Fruit fly (Drosophila melanogaster) whole organism, adult: Measurements from ENCODE around the gene CG18641.

Experiments used
- CG11617 ChIP-seq: fragments of 200-800 bp; sonication (Bioruptor generic); optimal IDR thresholded peaks from 2 replicates; lab custom pipeline; 2017; ENCODE audit warnings: mild to moderate bottlenecking, missing biosample characterization, missing genetic modification reagents, missing genetic modification characterization
- CG12768 ChIP-seq: fragments of 200-800 bp; sonication (Bioruptor generic); optimal IDR thresholded peaks from 2 replicates; lab custom pipeline; 2017; ENCODE audit warnings: missing biosample characterization, missing genetic modification characterization, mild to moderate bottlenecking, moderate library complexity, missing genetic modification reagents
- CG14711 ChIP-seq: fragments of 200-800 bp; sonication (Bioruptor generic); optimal IDR thresholded peaks from 2 replicates; lab custom pipeline; 2018; ENCODE audit warnings: missing biosample characterization, mild to moderate bottlenecking, missing genetic modification characterization, moderate library complexity
- CG1620 ChIP-seq: fragments of 200-800 bp; sonication (Bioruptor generic); optimal IDR thresholded peaks from 2 replicates; lab custom pipeline; 2016; ENCODE audit warnings: missing biosample characterization, missing genetic modification characterization
- CG33017 ChIP-seq: fragments of 200-800 bp; sonication (Bioruptor generic); optimal IDR thresholded peaks from 2 replicates; lab custom pipeline; 2018; ENCODE audit warnings: missing biosample characterization, mild to moderate bottlenecking, missing genetic modification characterization, moderate library complexity
- CG5204 ChIP-seq: fragments of 200-800 bp; sonication (Bioruptor generic); optimal IDR thresholded peaks from 2 replicates; lab custom pipeline; 2016; ENCODE audit warnings: missing biosample characterization, missing genetic modification characterization
- CG7045 ChIP-seq: fragments of 200-800 bp; sonication (Bioruptor generic); optimal IDR thresholded peaks from 2 replicates; lab custom pipeline; 2017; ENCODE audit warnings: missing biosample characterization, mild to moderate bottlenecking, missing genetic modification characterization
- CG7101 ChIP-seq: fragments of 200-800 bp; sonication (Bioruptor generic); optimal IDR thresholded peaks from 2 replicates; lab custom pipeline; 2018; ENCODE audit warnings: missing biosample characterization, mild to moderate bottlenecking, missing genetic modification characterization, moderate library complexity
- Clk ChIP-seq: fragments of 200-800 bp; sonication (Bioruptor generic); optimal IDR thresholded peaks from 2 replicates; lab custom pipeline; 2017; ENCODE audit warnings: missing biosample characterization, missing genetic modification characterization
- Crg-1 ChIP-seq: fragments of 200-800 bp; sonication (Bioruptor generic); optimal IDR thresholded peaks from 2 replicates; lab custom pipeline; 2016; ENCODE audit warnings: missing biosample characterization, missing genetic modification characterization
- Hr96 ChIP-seq: fragments of 200-800 bp; sonication (Bioruptor generic); optimal IDR thresholded peaks from 2 replicates; lab custom pipeline; 2016; ENCODE audit warnings: missing biosample characterization, missing genetic modification characterization
- bab1 ChIP-seq: fragments of 200-800 bp; sonication (Bioruptor generic); optimal IDR thresholded peaks from 3 replicates; lab custom pipeline; 2019; ENCODE audit warnings: missing biosample characterization, mild to moderate bottlenecking, missing genetic modification characterization, moderate library complexity
- cic ChIP-seq: fragments of 200-800 bp; sonication (Bioruptor generic); optimal IDR thresholded peaks from 2 replicates; lab custom pipeline; 2017; ENCODE audit warnings: missing biosample characterization, mild to moderate bottlenecking, missing genetic modification characterization, moderate library complexity
- cnc ChIP-seq, 2 experiments: fragments of >200 bp; optimal IDR thresholded peaks; 2 replicates each; lab custom pipeline; 2017
- kay ChIP-seq: fragments of 200-800 bp; sonication (Bioruptor generic); peaks from one replicate; lab custom pipeline; 2016; ENCODE audit warnings: missing biosample characterization, missing genetic modification characterization, borderline replicate concordance
- ovo ChIP-seq: fragments of 200-800 bp; sonication (Bioruptor generic); optimal IDR thresholded peaks from 2 replicates; lab custom pipeline; 2016; ENCODE audit warnings: missing biosample characterization, missing genetic modification characterization
- pad ChIP-seq: fragments of 200-800 bp; sonication (Bioruptor generic); optimal IDR thresholded peaks from 3 replicates; lab custom pipeline; 2017; ENCODE audit warnings: missing biosample characterization, missing genetic modification characterization, mild to moderate bottlenecking, moderate library complexity, missing genetic modification reagents
- tj ChIP-seq: fragments of 200-800 bp; sonication (Bioruptor generic); optimal IDR thresholded peaks from 3 replicates; lab custom pipeline; 2017; ENCODE audit warnings: missing biosample characterization, mild to moderate bottlenecking, missing genetic modification characterization, moderate library complexity
- toe ChIP-seq: fragments of 200-800 bp; sonication (Bioruptor generic); optimal IDR thresholded peaks from 2 replicates; lab custom pipeline; 2016; ENCODE audit warnings: missing biosample characterization, missing genetic modification characterization

The CG18641 gene

DNA sequence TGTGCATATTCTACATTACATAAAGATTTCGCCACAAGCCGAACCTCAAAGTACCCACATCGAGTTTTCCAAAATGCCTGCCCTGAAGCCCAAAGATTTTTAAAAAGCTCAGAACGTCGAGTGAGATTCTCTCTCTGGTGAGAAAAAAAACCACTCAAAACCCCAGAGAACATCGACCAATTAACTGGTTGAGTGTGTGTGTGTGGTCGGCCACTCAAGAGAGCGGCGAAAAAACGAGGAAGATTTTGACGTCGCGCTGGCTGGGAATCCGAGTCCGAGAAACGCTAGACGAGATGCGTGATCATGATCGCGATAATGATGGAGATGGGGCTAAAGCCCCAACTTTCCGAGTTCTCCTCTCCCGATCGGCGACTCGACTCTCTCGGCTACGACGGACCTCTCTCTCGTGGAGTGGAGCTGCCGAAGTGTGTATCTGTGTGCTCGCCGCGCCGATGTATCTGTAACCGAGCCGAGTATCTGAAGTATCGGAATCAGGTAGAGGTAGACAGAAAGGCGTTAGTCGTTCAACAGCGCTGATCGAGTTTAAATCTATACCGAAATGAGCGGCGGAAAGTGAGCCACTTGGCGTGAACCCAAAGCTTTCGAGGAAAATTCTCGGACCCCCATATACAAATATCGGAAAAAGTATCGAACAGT lies 35.7 kb upstream of the CG18641 start:
- TF ChIP-seq CG1620 (no peak), CG14711 (tag; lab: Kevin White, UChicago) (no peak), CG33017 (tag; lab: Kevin White, UChicago) (no peak), Crg-1 (GFP tag; lab: Kevin White, UChicago) (no peak)

DNA sequence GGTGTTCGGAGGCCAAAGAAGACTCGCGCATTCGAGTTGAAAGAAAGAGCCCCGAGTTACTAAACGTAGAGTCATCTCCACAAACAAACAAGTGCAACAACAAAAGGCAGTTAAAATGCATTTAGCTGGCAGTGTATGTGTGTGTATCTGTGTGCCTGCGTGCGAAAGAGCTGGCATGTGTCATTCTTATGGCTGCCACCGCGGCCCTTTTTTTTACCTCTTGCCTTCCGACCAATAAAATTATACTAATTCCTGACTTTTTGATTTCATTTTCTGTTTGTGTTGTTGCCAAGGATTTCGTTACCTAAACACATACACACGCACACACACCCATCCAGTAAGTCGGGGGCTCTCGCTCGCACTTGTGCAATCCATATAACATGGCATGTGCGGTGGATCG lies 34.5 kb upstream of the CG18641 start:
- TF ChIP-seq toe (GFP tag; lab: Kevin White, UChicago) (no peak), cic (GFP tag; lab: Kevin White, UChicago) (no peak), ovo (GFP tag; lab: Kevin White, UChicago) (no peak), kay (GFP tag; lab: Kevin White, UChicago) (no peak), Hr96 (GFP tag; lab: Kevin White, UChicago) (no peak), CG1620 (no peak), CG7045 (GFP tag; lab: Kevin White, UChicago) (no peak), Crg-1 (GFP tag; lab: Kevin White, UChicago) (no peak), pad (GFP tag; lab: Kevin White, UChicago) (no peak), CG5204 (GFP tag; lab: Kevin White, UChicago) (no peak), CG14711 (tag; lab: Kevin White, UChicago) (no peak), CG33017 (tag; lab: Kevin White, UChicago) (no peak), CG7101 (tag; lab: Kevin White, UChicago) (no peak), CG12768 (GFP tag; lab: Kevin White, UChicago) (no peak), Clk (GFP tag; lab: Kevin White, UChicago) (no peak)

DNA sequence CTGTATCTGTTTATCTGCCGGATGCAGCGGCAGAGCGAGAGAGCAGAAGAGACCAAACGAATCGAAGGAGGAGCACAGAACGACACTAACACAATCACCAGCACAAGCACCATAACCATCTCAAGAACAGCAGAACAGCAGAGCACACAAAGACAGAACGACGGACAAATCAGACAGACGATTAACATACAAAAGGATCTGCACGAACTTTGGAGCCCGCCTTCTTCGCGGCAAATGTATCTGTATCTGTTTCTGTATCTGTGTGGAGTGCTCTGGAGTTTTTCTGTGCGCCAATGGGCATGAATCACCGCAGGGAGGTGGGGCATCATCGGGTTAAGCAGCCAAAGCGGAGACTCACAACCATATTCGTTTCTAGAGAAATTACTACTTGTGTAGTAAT lies 33.4 kb upstream of the CG18641 start:
- TF ChIP-seq CG1620 (no peak), pad (GFP tag; lab: Kevin White, UChicago) (no peak), bab1 (GFP tag; lab: Kevin White, UChicago) (no peak), ovo (GFP tag; lab: Kevin White, UChicago) (no peak), Clk (GFP tag; lab: Kevin White, UChicago) (no peak), CG11617 (no peak), CG7045 (GFP tag; lab: Kevin White, UChicago) (no peak), kay (GFP tag; lab: Kevin White, UChicago) (no peak), cic (GFP tag; lab: Kevin White, UChicago) (no peak), toe (GFP tag; lab: Kevin White, UChicago) (no peak), cnc (optimal IDR thresholded peaks at IDR 0.05; lab: Kevin White, UChicago) (no peak), CG5204 (GFP tag; lab: Kevin White, UChicago) (no peak), tj (GFP tag; lab: Kevin White, UChicago) (no peak), CG33017 (tag; lab: Kevin White, UChicago) (no peak), Crg-1 (GFP tag; lab: Kevin White, UChicago) (no peak), Hr96 (GFP tag; lab: Kevin White, UChicago) (no peak)

DNA sequence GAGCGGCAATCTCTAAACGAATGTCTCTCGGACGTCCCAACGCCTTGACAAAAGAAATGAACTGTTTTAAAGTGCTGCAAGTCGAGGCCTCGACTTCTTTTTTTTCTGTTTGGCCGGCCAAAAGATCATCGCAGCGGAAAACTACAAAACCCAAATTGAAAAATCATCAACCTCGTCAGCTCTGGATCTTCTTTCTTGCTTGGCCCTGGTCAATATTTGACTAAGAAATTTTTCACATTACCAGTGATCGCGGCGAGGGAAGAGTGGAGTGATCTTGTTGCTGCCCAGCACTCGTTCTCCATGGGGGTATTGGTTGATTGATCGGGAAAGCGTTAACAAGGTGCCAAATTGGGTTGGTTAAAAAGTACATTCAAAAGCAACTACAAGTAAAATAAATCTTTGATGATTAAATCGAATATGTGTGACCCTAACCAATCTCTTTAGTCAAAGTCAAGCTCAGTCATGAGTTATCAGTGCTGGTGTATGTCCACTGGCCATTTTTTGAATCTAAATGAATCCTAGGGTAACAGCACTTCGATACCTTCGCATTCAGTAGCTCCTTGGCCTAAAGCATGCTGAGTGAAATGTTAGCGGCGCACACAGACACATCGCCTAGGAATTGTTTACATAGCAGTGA lies 23.6 kb upstream of the CG18641 start:
- no peak for TF ChIP-seq toe (GFP tag; lab: Kevin White, UChicago)
- no peak for TF ChIP-seq tj (GFP tag; lab: Kevin White, UChicago)
- TF ChIP-seq CG5204 (GFP tag; lab: Kevin White, UChicago), result no peak
- no peak for TF ChIP-seq ovo (GFP tag; lab: Kevin White, UChicago)
- TF ChIP-seq pad (GFP tag; lab: Kevin White, UChicago), result no peak
- TF ChIP-seq CG14711 (tag; lab: Kevin White, UChicago), result no peak
- no peak for TF ChIP-seq CG7045 (GFP tag; lab: Kevin White, UChicago)
- TF ChIP-seq bab1 (GFP tag; lab: Kevin White, UChicago), result no peak
- TF ChIP-seq CG11617, result no peak
- no peak for TF ChIP-seq CG1620
- no peak for TF ChIP-seq cnc (optimal IDR thresholded peaks at IDR 0.05; lab: Kevin White, UChicago)
- TF ChIP-seq Crg-1 (GFP tag; lab: Kevin White, UChicago), result no peak
- TF ChIP-seq CG33017 (tag; lab: Kevin White, UChicago), result no peak
- no peak for TF ChIP-seq cic (GFP tag; lab: Kevin White, UChicago)
- TF ChIP-seq CG12768 (GFP tag; lab: Kevin White, UChicago), result no peak
- no peak for TF ChIP-seq Clk (GFP tag; lab: Kevin White, UChicago)
- TF ChIP-seq kay (GFP tag; lab: Kevin White, UChicago), result no peak

DNA sequence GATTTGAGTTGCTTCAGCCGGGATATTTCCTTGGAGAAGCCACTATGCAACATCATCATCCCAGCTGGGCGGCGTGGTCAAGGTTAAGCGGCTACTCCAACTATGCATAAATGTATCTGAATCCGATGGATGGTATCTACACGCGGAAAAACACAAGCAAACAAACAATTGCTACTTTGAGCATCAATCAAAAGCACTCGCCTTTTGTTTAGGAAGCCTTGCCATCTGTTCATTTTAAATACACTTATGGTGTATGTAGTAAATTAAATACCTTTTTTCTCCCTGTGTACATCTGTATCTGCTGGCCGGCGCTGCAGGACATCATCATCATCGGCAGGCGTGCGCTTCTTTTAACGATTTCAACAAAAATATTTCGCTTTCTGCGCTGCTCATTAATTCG lies 21.1 kb upstream of the CG18641 start:
- TF ChIP-seq Hr96 (GFP tag; lab: Kevin White, UChicago) (no peak), CG1620 (no peak), cic (GFP tag; lab: Kevin White, UChicago) (no peak), CG11617 (no peak), CG7101 (tag; lab: Kevin White, UChicago) (no peak), CG14711 (tag; lab: Kevin White, UChicago) (no peak), kay (GFP tag; lab: Kevin White, UChicago) (no peak), CG7045 (GFP tag; lab: Kevin White, UChicago) (no peak), CG5204 (GFP tag; lab: Kevin White, UChicago) (no peak), pad (GFP tag; lab: Kevin White, UChicago) (no peak), Clk (GFP tag; lab: Kevin White, UChicago) (no peak), bab1 (GFP tag; lab: Kevin White, UChicago) (no peak), tj (GFP tag; lab: Kevin White, UChicago) (no peak), CG33017 (tag; lab: Kevin White, UChicago) (no peak), cnc (optimal IDR thresholded peaks at IDR 0.05; lab: Kevin White, UChicago) (no peak), Crg-1 (GFP tag; lab: Kevin White, UChicago) (no peak), ovo (GFP tag; lab: Kevin White, UChicago) (no peak), CG12768 (GFP tag; lab: Kevin White, UChicago) (no peak)
